Fruit fly (Drosophila melanogaster): ENCODE data around the gene Amnionless.

Gene Amnionless

DNA sequence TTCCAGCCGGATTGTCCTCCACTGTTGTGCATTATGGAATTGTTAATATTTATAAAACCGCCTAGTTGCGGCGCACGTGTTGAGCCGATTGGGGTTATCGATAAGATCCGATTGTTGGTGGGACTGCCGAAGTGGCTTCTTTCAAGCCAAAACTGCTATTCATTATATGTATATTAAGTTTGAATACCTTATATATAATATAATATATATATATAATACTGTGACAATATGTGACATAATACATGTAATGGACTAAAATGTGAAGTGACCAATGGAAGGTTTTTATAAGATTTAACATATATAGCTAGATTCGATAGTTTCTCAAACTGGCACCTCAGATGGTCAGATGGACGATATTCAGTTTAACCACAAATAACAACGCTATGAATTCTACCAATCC lies 15.3 kb downstream of the Amnionless start, which contains the start of the genes mbm and CG11555 (continued):
- TF ChIP-seq CG15696 (tag; optimal IDR thresholded peaks at IDR 0.05) (peak; percentile 1), Lim3 (GFP tag; IDR thresholded peaks at IDR 0.05) (no peak), CG10431 (GFP tag; optimal IDR thresholded peaks at IDR 0.05) (no peak), Abd-B (GFP tag; optimal IDR thresholded peaks at IDR 0.05) (no peak), HLHmδ (GFP tag; optimal IDR thresholded peaks at IDR 0.05) (no peak), p53 (GFP tag; optimal IDR thresholded peaks at IDR 0.05) (no peak), ems (GFP tag; optimal IDR thresholded peaks at IDR 0.05) (no peak), Stat92E (GFP tag; optimal IDR thresholded peaks at IDR 0.05) (no peak), HLH3B (GFP tag; IDR thresholded peaks at IDR 0.05) (no peak), shn (GFP tag; optimal IDR thresholded peaks at IDR 0.05) (no peak), CG16813 (GFP tag; IDR thresholded peaks at IDR 0.05; ENCODE audit: partially characterized antibody) (peak; percentile 51; the same call in 1 of the 3 replicates), CG17568 (GFP tag; optimal IDR thresholded peaks at IDR 0.05) (no peak), HLH54F (GFP tag; optimal IDR thresholded peaks at IDR 0.05) (no peak), bsh (GFP tag; optimal IDR thresholded peaks at IDR 0.05) (peak in 1 of 2 experiments; percentile 24), croc (GFP tag; conservative IDR thresholded peaks at IDR 0.05) (no peak), ham (GFP tag; IDR thresholded peaks at IDR 0.05) (no peak), Mad (GFP tag; optimal IDR thresholded peaks at IDR 0.05) (no peak), nom (GFP tag; optimal IDR thresholded peaks at IDR 0.05) (no peak), CG11398 (GFP tag; optimal IDR thresholded peaks at IDR 0.05) (no peak), dimm (GFP tag; IDR thresholded peaks at IDR 0.05) (no peak), H15 (GFP tag; IDR thresholded peaks at IDR 0.05) (no peak), trh (GFP tag; optimal IDR thresholded peaks at IDR 0.05) (no peak), CG10543 (GFP tag; optimal IDR thresholded peaks at IDR 0.05) (peak; percentile 11), Rx (GFP tag; IDR thresholded peaks at IDR 0.05) (no peak), zen (tag; optimal IDR thresholded peaks at IDR 0.05) (peak; percentile 50), CG10979 (tag; optimal IDR thresholded peaks at IDR 0.05) (no peak), hb (GFP tag; IDR thresholded peaks at IDR 0.05; ENCODE audit: partially characterized antibody) (peak; percentile 51; the same call in 1 of the 3 replicates), Hmx (GFP tag; optimal IDR thresholded peaks at IDR 0.05) (no peak), so (GFP tag; IDR thresholded peaks at IDR 0.05) (no peak), bowl (GFP tag; IDR thresholded peaks at IDR 0.05) (no peak), CG13424 (tag; optimal IDR thresholded peaks at IDR 0.05) (peak; percentile 48), CG10147 (GFP tag; optimal IDR thresholded peaks at IDR 0.05) (peak; percentile 51), wek (GFP tag; optimal IDR thresholded peaks at IDR 0.05) (no peak), mirr (GFP tag; optimal IDR thresholded peaks at IDR 0.05) (no peak), CG11560 (tag; IDR thresholded peaks at IDR 0.05) (no peak), CG8765 (GFP tag; IDR thresholded peaks at IDR 0.05) (no peak), B-H1 (GFP tag; IDR thresholded peaks at IDR 0.05) (no peak), Lhr (GFP tag; optimal IDR thresholded peaks at IDR 0.05) (no peak), CG1792 (GFP tag; optimal IDR thresholded peaks at IDR 0.05) (no peak), vvl (GFP tag; IDR thresholded peaks at IDR 0.05) (no peak), CG10654 (GFP tag; optimal IDR thresholded peaks at IDR 0.05) (no peak), CG8924 (tag; optimal IDR thresholded peaks at IDR 0.05) (peak; percentile 61), CG33213 (GFP tag; optimal IDR thresholded peaks at IDR 0.05) (no peak), wdn (GFP tag; IDR thresholded peaks at IDR 0.05) (no peak), CG3995 (GFP tag; optimal IDR thresholded peaks at IDR 0.05) (peak; percentile 46), CG12659 (GFP tag; optimal IDR thresholded peaks at IDR 0.05) (peak; percentile 45), vnd (GFP tag; IDR thresholded peaks at IDR 0.05; ENCODE audit: partially characterized antibody) (no peak), CG14441 (GFP tag; IDR thresholded peaks at IDR 0.05) (no peak), CG2129 (GFP tag; IDR thresholded peaks at IDR 0.05; ENCODE audit: partially characterized antibody) (no peak), bcd (GFP tag; optimal IDR thresholded peaks at IDR 0.05) (no peak), Optix (GFP tag; IDR thresholded peaks at IDR 0.05) (no peak)
